Worm (Caenorhabditis elegans): ENCODE results near the gene R09E10.5.

DNA sequence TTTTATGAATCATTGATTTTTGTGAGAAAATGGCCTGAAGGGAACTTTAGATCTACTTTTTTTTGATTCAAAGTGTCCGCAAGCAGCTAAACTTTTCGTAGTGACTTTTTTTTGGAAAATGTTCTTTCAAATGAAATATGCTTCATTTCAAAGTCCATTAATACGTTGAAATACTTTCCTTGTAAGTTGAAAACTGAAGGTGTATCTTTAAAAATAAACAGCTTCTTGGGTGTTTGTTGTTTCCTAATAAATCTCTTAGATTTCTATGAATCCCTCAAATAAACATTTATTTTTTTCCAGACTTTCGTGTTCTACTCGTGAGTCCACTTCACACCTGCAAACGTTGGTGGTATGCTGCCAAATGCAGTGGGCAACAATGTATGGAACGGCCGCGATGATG, 15.4 kb downstream of the R09E10.5 start, which contains the start of gene ebax-1:
- TF ChIP-seq tra-4 (tag; optimal IDR thresholded peaks at IDR 0.05) (no peak), ama-1 (optimal IDR thresholded peaks at IDR 0.05) (no peak), F13C5.2 (tag; optimal IDR thresholded peaks at IDR 0.05) (no peak), hmbx-1 (tag; optimal IDR thresholded peaks at IDR 0.05) (no peak), flt-1 (GFP tag; IDR thresholded peaks at IDR 0.05) (no peak), sea-1 (GFP tag; conservative IDR thresholded peaks at IDR 0.05) (no peak), B0310.2 (tag; optimal IDR thresholded peaks at IDR 0.05) (no peak), hmg-4 (GFP tag; optimal IDR thresholded peaks at IDR 0.05) (no peak)

Data from whole organism, early embryonic.